Fruit fly (Drosophila melanogaster) Kc167 (cell line): ENCODE results near the gene Or67d.

ENCODE experiments used
- Myc ChIP-seq: fragments of >200 bp; optimal IDR thresholded peaks from 2 replicates; lab custom pipeline; 2017; ENCODE audit warnings: missing external identifiers
- Sin3A ChIP-seq: fragments of >200 bp; optimal IDR thresholded peaks from 2 replicates; lab custom pipeline; 2018; ENCODE audit warnings: missing external identifiers
- h ChIP-seq: fragments of >200 bp; optimal IDR thresholded peaks from 3 replicates; lab custom pipeline; 2018; ENCODE audit warnings: missing external identifiers
- insv ChIP-seq: fragments of >200 bp; optimal IDR thresholded peaks from 3 replicates; lab custom pipeline; 2018; ENCODE audit warnings: missing external identifiers
- psq ChIP-seq: fragments of >200 bp; optimal IDR thresholded peaks from 2 replicates; lab custom pipeline; 2017; ENCODE audit warnings: missing external identifiers

dm6 chr3L:10247579-10247978 is 25.4 kb upstream of the Or67d start:
- TF ChIP-seq psq (lab: Kevin White, UChicago), result no peak
- no peak for TF ChIP-seq Myc (lab: Kevin White, UChicago)
- TF ChIP-seq h (lab: Kevin White, UChicago), result no peak
- TF ChIP-seq insv (lab: Kevin White, UChicago), result no peak
- no peak for TF ChIP-seq Sin3A (lab: Kevin White, UChicago)
